Worm (Caenorhabditis elegans): ENCODE measurements around the gene Y55B1AR.2.

Y55B1AR.2 gene

ce11 chrIII:620204-620718, 21.7 kb upstream of the Y55B1AR.2 start, which contains the start of gene T19C3.4:
Gene T19C3.4 (minus strand): TSS chrIII:620254.
- TF ChIP-seq lin-13 (tag; optimal IDR thresholded peaks at IDR 0.05) (no peak), elt-1 (tag; optimal IDR thresholded peaks at IDR 0.05; ENCODE audit: borderline replicate concordance, insufficient read depth) (no peak), M03D4.4 (tag; optimal IDR thresholded peaks at IDR 0.05) (no peak)

ce11 chrIII:617467-617866, 18.9 kb upstream of the Y55B1AR.2 start, which contains the start of gene T19C3.2:
Gene T19C3.2 (minus strand): TSS chrIII:617567.
- TF ChIP-seq drap-1 (GFP tag; optimal IDR thresholded peaks at IDR 0.05) (no peak), mab-5 (tag; optimal IDR thresholded peaks at IDR 0.05) (no peak), nhr-12 (tag; optimal IDR thresholded peaks at IDR 0.05) (no peak), ceh-43 (GFP tag; optimal IDR thresholded peaks at IDR 0.05) (no peak), hlh-1 (tag; optimal IDR thresholded peaks at IDR 0.05) (no peak), flh-1 (GFP tag; optimal IDR thresholded peaks at IDR 0.05) (no peak), lin-32 (GFP tag; optimal IDR thresholded peaks at IDR 0.05) (no peak), snpc-4 (tag; optimal IDR thresholded peaks at IDR 0.05) (no peak), M03D4.4 (tag; optimal IDR thresholded peaks at IDR 0.05) (no peak), unc-120 (tag; optimal IDR thresholded peaks at IDR 0.05; ENCODE audit: poor library complexity, severe bottlenecking) (no peak), ham-2 (GFP tag; optimal IDR thresholded peaks at IDR 0.05) (no peak)

- TF ChIP-seq snpc-4 (tag; optimal IDR thresholded peaks at IDR 0.05) (no peak), ceh-39 (tag; optimal IDR thresholded peaks at IDR 0.05) (no peak), lin-32 (GFP tag; optimal IDR thresholded peaks at IDR 0.05) (no peak), hlh-1 (tag; optimal IDR thresholded peaks at IDR 0.05) (no peak), ceh-43 (GFP tag; optimal IDR thresholded peaks at IDR 0.05) (no peak), unc-120 (tag; optimal IDR thresholded peaks at IDR 0.05; ENCODE audit: poor library complexity, severe bottlenecking) (no peak), drap-1 (GFP tag; optimal IDR thresholded peaks at IDR 0.05) (no peak), unc-62 (GFP tag; optimal IDR thresholded peaks at IDR 0.05) (no peak), ham-2 (GFP tag; optimal IDR thresholded peaks at IDR 0.05) (no peak), pha-4 (tag; optimal IDR thresholded peaks at IDR 0.05) (no peak), nhr-12 (tag; optimal IDR thresholded peaks at IDR 0.05) (no peak), unc-39 (tag; optimal IDR thresholded peaks at IDR 0.05) (no peak)
Observed at ce11 chrIII:614447-614846, 15.9 kb upstream of the Y55B1AR.2 start, which contains the start of gene T19C3.3. Gene T19C3.3 (minus strand): TSS chrIII:614547.

- no peak for TF ChIP-seq tbx-8 (GFP tag; optimal IDR thresholded peaks at IDR 0.05)
- TF ChIP-seq unc-39 (tag; optimal IDR thresholded peaks at IDR 0.05): no peak
- TF ChIP-seq ham-2 (GFP tag; optimal IDR thresholded peaks at IDR 0.05): no peak
- TF ChIP-seq sptf-1 (tag; optimal IDR thresholded peaks at IDR 0.05): no peak
- no peak for TF ChIP-seq lsy-2 (tag; optimal IDR thresholded peaks at IDR 0.05)
- TF ChIP-seq elt-1 (tag; optimal IDR thresholded peaks at IDR 0.05; ENCODE audit: borderline replicate concordance, insufficient read depth): no peak
- TF ChIP-seq ces-1 (GFP tag; optimal IDR thresholded peaks at IDR 0.05): peak; percentile 53
Observed at ce11 chrIII:612759-613158, 14.2 kb upstream of the Y55B1AR.2 start.

ce11 chrIII:611900-612299, 13.3 kb upstream of the Y55B1AR.2 start:
- TF ChIP-seq ces-1 (GFP tag; optimal IDR thresholded peaks at IDR 0.05): peak; percentile 96
- no peak for TF ChIP-seq drap-1 (GFP tag; optimal IDR thresholded peaks at IDR 0.05)

- no peak for TF ChIP-seq sem-2 (GFP tag; optimal IDR thresholded peaks at IDR 0.05)
- no peak for TF ChIP-seq nhr-237 (tag; optimal IDR thresholded peaks at IDR 0.05)
- no peak for TF ChIP-seq ces-1 (GFP tag; optimal IDR thresholded peaks at IDR 0.05)
- no peak for TF ChIP-seq flh-1 (GFP tag; optimal IDR thresholded peaks at IDR 0.05)
- no peak for TF ChIP-seq M03D4.4 (tag; optimal IDR thresholded peaks at IDR 0.05)
- TF ChIP-seq cnd-1 (tag; optimal IDR thresholded peaks at IDR 0.05): no peak
- TF ChIP-seq unc-39 (tag; optimal IDR thresholded peaks at IDR 0.05): no peak
- TF ChIP-seq drap-1 (GFP tag; optimal IDR thresholded peaks at IDR 0.05): no peak
Observed at ce11 chrIII:609549-609948, 11.0 kb upstream of the Y55B1AR.2 start, which contains the start of gene best-17. Gene best-17 (minus strand): TSS chrIII:609649.

ce11 chrIII:605415-606054, 6.9 kb upstream of the Y55B1AR.2 start, which contains the start of the genes Y55B1AR.4 and ttr-7:
Gene Y55B1AR.4 (minus strand): TSS chrIII:605515.
Gene ttr-7 (plus strand): TSS chrIII:606004.
- TF ChIP-seq sem-2 (GFP tag; optimal IDR thresholded peaks at IDR 0.05) (no peak), lsy-2 (tag; optimal IDR thresholded peaks at IDR 0.05) (no peak), tbx-8 (GFP tag; optimal IDR thresholded peaks at IDR 0.05) (no peak), lin-32 (GFP tag; optimal IDR thresholded peaks at IDR 0.05) (no peak), nhr-28 (tag; optimal IDR thresholded peaks at IDR 0.05) (no peak), ces-1 (GFP tag; optimal IDR thresholded peaks at IDR 0.05) (no peak), ham-2 (GFP tag; optimal IDR thresholded peaks at IDR 0.05) (no peak), ceh-39 (tag; optimal IDR thresholded peaks at IDR 0.05) (no peak), snpc-4 (tag; optimal IDR thresholded peaks at IDR 0.05) (no peak), blmp-1 (tag; optimal IDR thresholded peaks at IDR 0.05) (no peak), nhr-76 (tag; optimal IDR thresholded peaks at IDR 0.05) (no peak), ceh-43 (GFP tag; optimal IDR thresholded peaks at IDR 0.05) (no peak), mls-2 (tag; optimal IDR thresholded peaks at IDR 0.05) (no peak), lin-13 (tag; optimal IDR thresholded peaks at IDR 0.05) (no peak), unc-39 (tag; optimal IDR thresholded peaks at IDR 0.05) (no peak)
